Fruit fly (Drosophila melanogaster): ENCODE measurements around the gene Rpt3.

The Rpt3 gene

dm6 chrX:11149201-11149600 lies 24.3 kb downstream of the Rpt3 start, which contains the start of gene Lint-1 (continued):
- TF ChIP-seq Scr (GFP tag; IDR thresholded peaks at IDR 0.05; ENCODE audit: partially characterized antibody) (peak; percentile 37), lilli (GFP tag; optimal IDR thresholded peaks at IDR 0.05) (peak; percentile 48), Pdp1 (GFP tag; optimal IDR thresholded peaks at IDR 0.05) (peak; percentile 36 to 89)

- TF ChIP-seq ro (GFP tag; IDR thresholded peaks at IDR 0.05) = no peak
- peak; percentile 51 for TF ChIP-seq cg (GFP tag; optimal IDR thresholded peaks at IDR 0.05)
- TF ChIP-seq ems (GFP tag; optimal IDR thresholded peaks at IDR 0.05) = no peak
- peak; percentile 15 for TF ChIP-seq sens (GFP tag)
- no peak for TF ChIP-seq kay (GFP tag; optimal IDR thresholded peaks at IDR 0.05)
- peak; percentile 22 for TF ChIP-seq MESR4 (GFP tag; optimal IDR thresholded peaks at IDR 0.05)
- TF ChIP-seq CG11247 (GFP tag; IDR thresholded peaks at IDR 0.05) = peak; percentile 94
- TF ChIP-seq Six4 (GFP tag; optimal IDR thresholded peaks at IDR 0.05) = no peak
These were observed 28.5 kb downstream of the Rpt3 start for dm6 chrX:11153413-11153812.

dm6 chrX:11153826-11154510 lies 29.1 kb downstream of the Rpt3 start, which contains the start of the genes rtv and Dlic:
Gene rtv (minus strand): TSS chrX:11153990.
Gene Dlic (plus strand): TSS chrX:11154421.
- no peak for TF ChIP-seq CG13296 (GFP tag; optimal IDR thresholded peaks at IDR 0.05)
- peak; percentile 53 for TF ChIP-seq CG13894 (tag; optimal IDR thresholded peaks at IDR 0.05)
- peak; percentile 68 for TF ChIP-seq Sin3A (optimal IDR thresholded peaks at IDR 0.05)
- no peak for TF ChIP-seq CG11398 (GFP tag; optimal IDR thresholded peaks at IDR 0.05)
- TF ChIP-seq CG12391 (tag; optimal IDR thresholded peaks at IDR 0.05) = peak; percentile 41
- no peak for TF ChIP-seq HmgZ (tag; optimal IDR thresholded peaks at IDR 0.05)
- no peak for TF ChIP-seq hkb (optimal IDR thresholded peaks at IDR 0.05)
- no peak for TF ChIP-seq hkb (GFP tag; IDR thresholded peaks at IDR 0.05)
- no peak for TF ChIP-seq Deaf1 (tag; optimal IDR thresholded peaks at IDR 0.05)
- no peak for TF ChIP-seq chinmo (GFP tag; IDR thresholded peaks at IDR 0.05; ENCODE audit: partially characterized antibody)
- no peak for TF ChIP-seq NK7.1 (GFP tag; optimal IDR thresholded peaks at IDR 0.05)
- no peak for TF ChIP-seq Trl (optimal IDR thresholded peaks at IDR 0.05)
- TF ChIP-seq Trl (GFP tag; optimal IDR thresholded peaks at IDR 0.05) = peak; percentile 10
- peak; percentile 48; the same call in 2 of the 3 replicates for TF ChIP-seq CG17361 (GFP tag; IDR thresholded peaks at IDR 0.05)
- no peak for TF ChIP-seq Six4 (GFP tag; optimal IDR thresholded peaks at IDR 0.05)
- TF ChIP-seq Ets97D (GFP tag; optimal IDR thresholded peaks at IDR 0.05) = peak; percentile 51
- peak; percentile 48 for TF ChIP-seq CG15514 (GFP tag; optimal IDR thresholded peaks at IDR 0.05)
- no peak for TF ChIP-seq ci (GFP tag; IDR thresholded peaks at IDR 0.05)
- TF ChIP-seq insv (GFP tag; optimal IDR thresholded peaks at IDR 0.05) = peak in 1 of 2 experiments; percentile 46
- TF ChIP-seq Xrp1 (GFP tag; IDR thresholded peaks at IDR 0.05) = no peak
- TF ChIP-seq CG34422 (GFP tag; IDR thresholded peaks at IDR 0.05) = no peak
- no peak for TF ChIP-seq B-H2 (GFP tag; optimal IDR thresholded peaks at IDR 0.05)
- TF ChIP-seq pros (GFP tag; optimal IDR thresholded peaks at IDR 0.05) = no peak
- TF ChIP-seq CG11085 (GFP tag; IDR thresholded peaks at IDR 0.05) = no peak
- TF ChIP-seq gfzf (GFP tag; optimal IDR thresholded peaks at IDR 0.05) = peak; percentile 72
- peak; percentile 22 for TF ChIP-seq CG33213 (GFP tag; optimal IDR thresholded peaks at IDR 0.05)
- peak; percentile 6 for TF ChIP-seq CG33557 (GFP tag; optimal IDR thresholded peaks at IDR 0.05)
- TF ChIP-seq gro (GFP tag; optimal IDR thresholded peaks at IDR 0.05) = no peak
- no peak for TF ChIP-seq Dip3 (GFP tag; optimal IDR thresholded peaks at IDR 0.05)
- peak in 1 of 2 experiments; percentile 10 for TF ChIP-seq chif (GFP tag; optimal IDR thresholded peaks at IDR 0.05)
- TF ChIP-seq klu (GFP tag; IDR thresholded peaks at IDR 0.05) = no peak
- TF ChIP-seq CG9932 (GFP tag; IDR thresholded peaks at IDR 0.05) = peak; percentile 44
- 0 out of 2 replicates have a peak, but pooled peaks have one; percentile 26 for TF ChIP-seq CG3847 (GFP tag; IDR thresholded peaks at IDR 0.05)
- peak; percentile 81 for TF ChIP-seq Scr (GFP tag; IDR thresholded peaks at IDR 0.05; ENCODE audit: partially characterized antibody)
- peak; percentile 7 for TF ChIP-seq Sry-β (GFP tag; optimal IDR thresholded peaks at IDR 0.05)
- peak; percentile 75 for TF ChIP-seq Doc3 (GFP tag; IDR thresholded peaks at IDR 0.05; ENCODE audit: partially characterized antibody)
- 0 out of 2 replicates have a peak, but pooled peaks have one; percentile 37 for TF ChIP-seq CG42726 (GFP tag; IDR thresholded peaks at IDR 0.05; ENCODE audit: partially characterized antibody)
- peak; percentile 35 for TF ChIP-seq CG10462 (GFP tag; optimal IDR thresholded peaks at IDR 0.05)
